Worm (Caenorhabditis elegans): ENCODE results near the gene mog-1.

ce11 chrIII:9988352-9988751 is 32.3 kb upstream of the mog-1 start, which contains the start of gene C05B5.1:
- TF ChIP-seq ama-1 (optimal IDR thresholded peaks at IDR 0.05) = no peak
- no peak for TF ChIP-seq pax-1 (tag; optimal IDR thresholded peaks at IDR 0.05)

All from whole organism, late embryonic.